Fruit fly (Drosophila melanogaster) whole organism, adult: ENCODE results near the gene CG14634.

Experiments
- CG11617 ChIP-seq: fragments of 200-800 bp; sonication (Bioruptor generic); optimal IDR thresholded peaks from 2 replicates; lab custom pipeline; 2017; ENCODE audit warnings: mild to moderate bottlenecking, missing biosample characterization, missing genetic modification reagents, missing genetic modification characterization
- CG12768 ChIP-seq: fragments of 200-800 bp; sonication (Bioruptor generic); optimal IDR thresholded peaks from 2 replicates; lab custom pipeline; 2017; ENCODE audit warnings: missing biosample characterization, missing genetic modification characterization, mild to moderate bottlenecking, moderate library complexity, missing genetic modification reagents
- CG14711 ChIP-seq: fragments of 200-800 bp; sonication (Bioruptor generic); optimal IDR thresholded peaks from 2 replicates; lab custom pipeline; 2018; ENCODE audit warnings: missing biosample characterization, mild to moderate bottlenecking, missing genetic modification characterization, moderate library complexity
- CG1620 ChIP-seq: fragments of 200-800 bp; sonication (Bioruptor generic); optimal IDR thresholded peaks from 2 replicates; lab custom pipeline; 2016; ENCODE audit warnings: missing biosample characterization, missing genetic modification characterization
- CG33017 ChIP-seq: fragments of 200-800 bp; sonication (Bioruptor generic); optimal IDR thresholded peaks from 2 replicates; lab custom pipeline; 2018; ENCODE audit warnings: missing biosample characterization, mild to moderate bottlenecking, missing genetic modification characterization, moderate library complexity
- CG5204 ChIP-seq: fragments of 200-800 bp; sonication (Bioruptor generic); optimal IDR thresholded peaks from 2 replicates; lab custom pipeline; 2016; ENCODE audit warnings: missing biosample characterization, missing genetic modification characterization
- CG7045 ChIP-seq: fragments of 200-800 bp; sonication (Bioruptor generic); optimal IDR thresholded peaks from 2 replicates; lab custom pipeline; 2017; ENCODE audit warnings: missing biosample characterization, mild to moderate bottlenecking, missing genetic modification characterization
- CG7101 ChIP-seq: fragments of 200-800 bp; sonication (Bioruptor generic); optimal IDR thresholded peaks from 2 replicates; lab custom pipeline; 2018; ENCODE audit warnings: missing biosample characterization, mild to moderate bottlenecking, missing genetic modification characterization, moderate library complexity
- Clk ChIP-seq: fragments of 200-800 bp; sonication (Bioruptor generic); optimal IDR thresholded peaks from 2 replicates; lab custom pipeline; 2017; ENCODE audit warnings: missing biosample characterization, missing genetic modification characterization
- Crg-1 ChIP-seq: fragments of 200-800 bp; sonication (Bioruptor generic); optimal IDR thresholded peaks from 2 replicates; lab custom pipeline; 2016; ENCODE audit warnings: missing biosample characterization, missing genetic modification characterization
- Hr96 ChIP-seq: fragments of 200-800 bp; sonication (Bioruptor generic); optimal IDR thresholded peaks from 2 replicates; lab custom pipeline; 2016; ENCODE audit warnings: missing biosample characterization, missing genetic modification characterization
- Mnt ChIP-seq: fragments of 200-800 bp; sonication (Bioruptor generic); optimal IDR thresholded peaks from 2 replicates; lab custom pipeline; 2016; ENCODE audit warnings: missing biosample characterization, mild to moderate bottlenecking, missing genetic modification characterization
- bab1 ChIP-seq: fragments of 200-800 bp; sonication (Bioruptor generic); optimal IDR thresholded peaks from 3 replicates; lab custom pipeline; 2019; ENCODE audit warnings: missing biosample characterization, mild to moderate bottlenecking, missing genetic modification characterization, moderate library complexity
- cic ChIP-seq: fragments of 200-800 bp; sonication (Bioruptor generic); optimal IDR thresholded peaks from 2 replicates; lab custom pipeline; 2017; ENCODE audit warnings: missing biosample characterization, mild to moderate bottlenecking, missing genetic modification characterization, moderate library complexity
- cnc ChIP-seq, 2 experiments: fragments of >200 bp; optimal IDR thresholded peaks; 2 replicates each; lab custom pipeline; 2017
- kay ChIP-seq: fragments of 200-800 bp; sonication (Bioruptor generic); peaks from one replicate; lab custom pipeline; 2016; ENCODE audit warnings: missing biosample characterization, missing genetic modification characterization, borderline replicate concordance
- ovo ChIP-seq: fragments of 200-800 bp; sonication (Bioruptor generic); optimal IDR thresholded peaks from 2 replicates; lab custom pipeline; 2016; ENCODE audit warnings: missing biosample characterization, missing genetic modification characterization
- pad ChIP-seq: fragments of 200-800 bp; sonication (Bioruptor generic); optimal IDR thresholded peaks from 3 replicates; lab custom pipeline; 2017; ENCODE audit warnings: missing biosample characterization, missing genetic modification characterization, mild to moderate bottlenecking, moderate library complexity, missing genetic modification reagents
- tj ChIP-seq: fragments of 200-800 bp; sonication (Bioruptor generic); optimal IDR thresholded peaks from 3 replicates; lab custom pipeline; 2017; ENCODE audit warnings: missing biosample characterization, mild to moderate bottlenecking, missing genetic modification characterization, moderate library complexity
- toe ChIP-seq: fragments of 200-800 bp; sonication (Bioruptor generic); optimal IDR thresholded peaks from 2 replicates; lab custom pipeline; 2016; ENCODE audit warnings: missing biosample characterization, missing genetic modification characterization

Gene CG14634

dm6 chrX:862308-862707 lies at the start of gene CG14634:
Gene CG14634, plus strand, starts transcription at chrX:862608.
- TF ChIP-seq CG11617 (GFP tag; lab: Kevin White, UChicago): no peak
- no peak for TF ChIP-seq cnc (optimal IDR thresholded peaks at IDR 0.05; lab: Kevin White, UChicago)
- TF ChIP-seq kay (GFP tag; lab: Kevin White, UChicago): no peak
- no peak for TF ChIP-seq Mnt (GFP tag; lab: Kevin White, UChicago)
- TF ChIP-seq CG33017 (tag; lab: Kevin White, UChicago): no peak
- no peak for TF ChIP-seq Crg-1 (GFP tag; lab: Kevin White, UChicago)

- TF ChIP-seq kay (GFP tag; lab: Kevin White, UChicago): no peak
- TF ChIP-seq CG7101 (tag; lab: Kevin White, UChicago): no peak
- TF ChIP-seq CG11617 (GFP tag; lab: Kevin White, UChicago): no peak
- no peak for TF ChIP-seq Hr96
- no peak for TF ChIP-seq pad (GFP tag; lab: Kevin White, UChicago)
- TF ChIP-seq cnc (optimal IDR thresholded peaks at IDR 0.05; lab: Kevin White, UChicago): no peak
- TF ChIP-seq Crg-1 (GFP tag; lab: Kevin White, UChicago): no peak
- TF ChIP-seq CG14711 (tag; lab: Kevin White, UChicago): no peak
- no peak for TF ChIP-seq Mnt (GFP tag; lab: Kevin White, UChicago)
- TF ChIP-seq toe (GFP tag; lab: Kevin White, UChicago): no peak
Observed at dm6 chrX:824961-825360, 37.4 kb upstream of the CG14634 start.

- TF ChIP-seq Clk (GFP tag; lab: Kevin White, UChicago): no peak
Observed at dm6 chrX:835965-836690, 26.3 kb upstream of the CG14634 start.

dm6 chrX:838012-838411 lies 24.4 kb upstream of the CG14634 start:
- TF ChIP-seq CG11617 (GFP tag; lab: Kevin White, UChicago): no peak
- TF ChIP-seq CG5204: no peak
- no peak for TF ChIP-seq ovo (GFP tag; lab: Kevin White, UChicago)
- TF ChIP-seq pad (GFP tag; lab: Kevin White, UChicago): no peak
- no peak for TF ChIP-seq CG14711 (tag; lab: Kevin White, UChicago)
- no peak for TF ChIP-seq CG12768 (GFP tag; lab: Kevin White, UChicago)
- no peak for TF ChIP-seq CG7101 (tag; lab: Kevin White, UChicago)
- no peak for TF ChIP-seq kay (GFP tag; lab: Kevin White, UChicago)
- no peak for TF ChIP-seq CG1620 (GFP tag; lab: Kevin White, UChicago)
- TF ChIP-seq Clk (GFP tag; lab: Kevin White, UChicago): no peak
- TF ChIP-seq Hr96: no peak
- TF ChIP-seq bab1 (GFP tag; lab: Kevin White, UChicago): no peak
- no peak for TF ChIP-seq cic (GFP tag; lab: Kevin White, UChicago)
- no peak for TF ChIP-seq cnc (optimal IDR thresholded peaks at IDR 0.05; lab: Kevin White, UChicago)
- TF ChIP-seq CG7045 (GFP tag; lab: Kevin White, UChicago): no peak
- TF ChIP-seq toe (GFP tag; lab: Kevin White, UChicago): no peak
- no peak for TF ChIP-seq CG33017 (tag; lab: Kevin White, UChicago)

- no peak for TF ChIP-seq Clk (GFP tag; lab: Kevin White, UChicago)
- TF ChIP-seq Mnt (GFP tag; lab: Kevin White, UChicago): peak; percentile 83
- TF ChIP-seq toe (GFP tag; lab: Kevin White, UChicago): no peak
- TF ChIP-seq CG7101 (tag; lab: Kevin White, UChicago): no peak
Observed at dm6 chrX:841038-841437, 21.4 kb upstream of the CG14634 start.

DNA sequence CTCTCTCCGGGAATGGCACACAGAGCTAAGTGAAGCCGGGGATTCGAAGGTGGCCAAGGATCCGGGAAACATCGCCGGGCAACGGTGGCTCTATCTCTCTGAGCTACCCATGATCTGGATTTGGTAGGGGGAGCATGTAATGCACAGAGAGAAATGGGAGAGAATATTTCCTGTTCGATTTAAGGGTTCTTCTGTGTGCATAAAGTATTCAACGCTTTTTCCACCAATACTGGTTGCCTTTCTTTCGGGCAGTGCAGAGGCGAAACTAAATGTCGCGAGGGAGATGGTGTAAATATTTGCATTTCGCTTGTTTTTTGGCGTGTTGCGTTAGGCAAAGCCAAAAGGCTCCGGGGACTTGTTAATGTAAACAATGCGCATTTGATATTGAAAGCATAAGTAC lies 20.5 kb upstream of the CG14634 start:
- TF ChIP-seq CG7045 (GFP tag; lab: Kevin White, UChicago): no peak
- TF ChIP-seq CG7101 (tag; lab: Kevin White, UChicago): no peak
- TF ChIP-seq CG1620 (GFP tag; lab: Kevin White, UChicago): no peak
- no peak for TF ChIP-seq Clk (GFP tag; lab: Kevin White, UChicago)
- no peak for TF ChIP-seq CG12768 (GFP tag; lab: Kevin White, UChicago)
- no peak for TF ChIP-seq pad (GFP tag; lab: Kevin White, UChicago)
- TF ChIP-seq ovo (GFP tag; lab: Kevin White, UChicago): no peak
- no peak for TF ChIP-seq tj (GFP tag; lab: Kevin White, UChicago)
- TF ChIP-seq cic (GFP tag; lab: Kevin White, UChicago): no peak
- no peak for TF ChIP-seq CG11617 (GFP tag; lab: Kevin White, UChicago)
- TF ChIP-seq cnc (optimal IDR thresholded peaks at IDR 0.05; lab: Kevin White, UChicago): no peak
- no peak for TF ChIP-seq Mnt (GFP tag; lab: Kevin White, UChicago)
- TF ChIP-seq CG5204: no peak
- no peak for TF ChIP-seq CG33017 (tag; lab: Kevin White, UChicago)
- TF ChIP-seq CG14711 (tag; lab: Kevin White, UChicago): no peak
- no peak for TF ChIP-seq toe (GFP tag; lab: Kevin White, UChicago)
- no peak for TF ChIP-seq Hr96
- no peak for TF ChIP-seq Crg-1 (GFP tag; lab: Kevin White, UChicago)
- TF ChIP-seq bab1 (GFP tag; lab: Kevin White, UChicago): no peak
